Fruit fly (Drosophila melanogaster) whole organism, wandering third instar larva: Measurements from ENCODE around the gene NUCB1.

ENCODE experiments used
- Abd-B ChIP-seq: fragments of >200 bp; optimal IDR thresholded peaks from 2 replicates; lab custom pipeline; 2017; ENCODE audit warnings: missing biosample characterization, missing genetic modification characterization
- CG9705 ChIP-seq: fragments of 200-800 bp; sonication (Bioruptor generic); optimal IDR thresholded peaks from 2 replicates; lab custom pipeline; 2018; ENCODE audit warnings: missing biosample characterization, mild to moderate bottlenecking, missing genetic modification characterization
- Dif ChIP-seq: fragments of 200-275, 200-300 bp; sonication (Bioruptor generic); optimal IDR thresholded peaks from 2 replicates; lab custom pipeline; 2018; ENCODE audit warnings: missing biosample characterization, missing genetic modification characterization; ENCODE audit not compliant: partially characterized antibody
- Hnf4 ChIP-seq: fragments of 200-800 bp; sonication (Bioruptor generic); optimal IDR thresholded peaks from 2 replicates; lab custom pipeline; 2016; ENCODE audit warnings: missing biosample characterization, mild to moderate bottlenecking, missing genetic modification characterization
- Hr78 ChIP-seq: fragments of >200 bp; optimal IDR thresholded peaks from 2 replicates; lab custom pipeline; 2017; ENCODE audit warnings: missing biosample characterization, missing genetic modification characterization
- Hr83 ChIP-seq: fragments of 200-300 bp; sonication (Bioruptor generic); optimal IDR thresholded peaks from 2 replicates; lab custom pipeline; 2016; ENCODE audit warnings: missing biosample characterization, mild to moderate bottlenecking, missing genetic modification characterization, moderate library complexity; ENCODE audit not compliant: poor library complexity, severe bottlenecking
- Jra ChIP-seq: sonication (Bioruptor generic); optimal IDR thresholded peaks from 2 replicates; lab custom pipeline; 2016; ENCODE audit warnings: missing biosample characterization, missing genetic modification characterization
- Mio ChIP-seq: sonication (Bioruptor generic); optimal IDR thresholded peaks from 2 replicates; lab custom pipeline; 2016; ENCODE audit warnings: missing biosample characterization, missing genetic modification characterization
- N ChIP-seq: fragments of >200 bp; optimal IDR thresholded peaks from 2 replicates; lab custom pipeline; 2018; ENCODE audit warnings: missing biosample characterization, missing external identifiers, missing genetic modification characterization
- OdsH ChIP-seq: fragments of 200-800 bp; sonication (Bioruptor generic); optimal IDR thresholded peaks from 2 replicates; lab custom pipeline; 2016; ENCODE audit warnings: missing biosample characterization, mild to moderate bottlenecking, missing genetic modification characterization
- Sp1 ChIP-seq: fragments of 200-800 bp; sonication (Bioruptor generic); optimal IDR thresholded peaks from 3 replicates; lab custom pipeline; 2019; ENCODE audit warnings: missing biosample characterization, mild to moderate bottlenecking, missing genetic modification characterization, moderate library complexity
- Vsx2 ChIP-seq: fragments of 200-300, 225-300 bp; sonication (Bioruptor generic); optimal IDR thresholded peaks from 2 replicates; lab custom pipeline; 2018; ENCODE audit warnings: missing biosample characterization, missing genetic modification characterization; ENCODE audit not compliant: partially characterized antibody
- brk ChIP-seq: fragments of 200-800 bp; sonication (Bioruptor generic); optimal IDR thresholded peaks from 2 replicates; lab custom pipeline; 2016; ENCODE audit warnings: missing biosample characterization, mild to moderate bottlenecking, missing genetic modification characterization
- dl ChIP-seq, 2 experiments: fragments of 175-275, 200-275 bp in 1 of 2; fragments of 200-275 bp in 1 of 2; sonication (Bioruptor generic); optimal IDR thresholded peaks; lab custom pipeline; 2018; ENCODE audit warnings: mild to moderate bottlenecking in 2 of 2, missing biosample characterization in 2 of 2, missing genetic modification characterization in 2 of 2, moderate library complexity in 2 of 2; ENCODE audit not compliant: partially characterized antibody in 2 of 2, insufficient read depth in 1 of 2
- dmrt93B ChIP-seq: fragments of 200-800 bp; sonication (Bioruptor generic); optimal IDR thresholded peaks from 2 replicates; lab custom pipeline; 2018; ENCODE audit warnings: missing biosample characterization, mild to moderate bottlenecking, missing genetic modification characterization
- dsf ChIP-seq: sonication (Bioruptor generic); optimal IDR thresholded peaks from 2 replicates; lab custom pipeline; 2016; ENCODE audit warnings: missing biosample characterization, missing genetic modification characterization, borderline replicate concordance
- foxo ChIP-seq, 2 experiments: fragments of 200-800 bp; sonication (Bioruptor generic); optimal IDR thresholded peaks; 2 replicates in 1 of 2; 3 replicates in 1 of 2; lab custom pipeline; 2016 to 2017; ENCODE audit warnings: missing biosample characterization in 2 of 2, missing genetic modification characterization in 2 of 2
- h ChIP-seq: fragments of 200-800 bp; sonication (Bioruptor generic); optimal IDR thresholded peaks from 3 replicates; lab custom pipeline; 2016; ENCODE audit warnings: missing biosample characterization, mild to moderate bottlenecking, missing genetic modification characterization
- jim ChIP-seq: fragments of 175-275, 200-325 bp; sonication (Bioruptor generic); optimal IDR thresholded peaks from 2 replicates; lab custom pipeline; 2016; ENCODE audit warnings: missing biosample characterization, mild to moderate bottlenecking, missing genetic modification characterization
- sage ChIP-seq: fragments of 200-800 bp; sonication (Bioruptor generic); optimal IDR thresholded peaks from 2 replicates; lab custom pipeline; 2016; ENCODE audit warnings: missing biosample characterization, mild to moderate bottlenecking, missing genetic modification characterization
- sv ChIP-seq: fragments of 200-800 bp; sonication (Bioruptor generic); optimal IDR thresholded peaks from 3 replicates; lab custom pipeline; 2016; ENCODE audit warnings: missing biosample characterization, missing genetic modification characterization
- tai ChIP-seq: sonication (Bioruptor generic); optimal IDR thresholded peaks from 2 replicates; lab custom pipeline; 2016; ENCODE audit warnings: missing biosample characterization, missing genetic modification characterization

The NUCB1 gene

DNA sequence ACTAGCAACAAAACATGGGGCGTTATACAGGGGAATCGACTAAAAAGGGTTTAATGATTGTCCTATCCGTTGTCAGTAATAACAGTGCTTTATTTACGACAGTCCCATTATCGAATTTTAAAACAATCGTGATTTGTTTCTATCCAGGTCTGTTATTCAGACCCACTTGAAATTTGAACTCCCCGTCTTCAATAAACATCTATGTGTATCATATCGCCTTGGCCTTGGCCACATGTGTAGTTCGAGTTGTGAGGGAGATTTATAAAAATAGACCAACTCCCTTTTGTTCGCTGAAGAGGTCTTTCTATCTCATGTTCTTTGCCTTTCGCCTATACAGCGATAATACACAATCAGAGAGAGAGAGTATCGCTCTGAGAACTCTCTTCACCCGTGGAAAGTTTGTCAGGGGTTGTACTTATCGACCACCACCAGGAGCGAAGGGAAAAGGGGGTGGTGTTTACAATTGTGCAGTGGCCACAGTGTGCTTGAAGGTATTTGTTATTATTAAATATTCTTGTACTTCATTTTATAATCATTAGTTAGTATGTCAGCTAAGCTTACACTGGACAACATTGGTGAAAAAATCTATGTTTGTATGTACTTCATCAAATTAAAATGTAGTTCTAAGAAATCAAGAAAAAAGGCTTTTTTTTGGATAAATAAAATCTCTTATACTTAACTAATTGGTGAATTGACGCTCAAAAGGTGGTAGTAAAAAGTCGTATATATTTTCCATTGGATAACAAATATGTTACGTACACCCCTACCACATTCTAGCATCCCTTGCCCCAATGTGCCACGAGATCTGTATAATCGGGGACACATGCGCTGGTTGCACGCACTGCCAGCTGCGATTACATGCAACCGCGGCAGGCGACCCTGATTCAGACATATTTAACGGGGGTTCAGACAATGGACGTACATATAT is 44.7 kb downstream of the NUCB1 start (continued):
- no peak for TF ChIP-seq Abd-B (GFP tag; lab: Kevin White, UChicago)
- no peak for TF ChIP-seq Hr78 (GFP tag; lab: Kevin White, UChicago)
- TF ChIP-seq dsf (GFP tag; lab: Kevin White, UChicago), result no peak
- no peak for TF ChIP-seq jim
- TF ChIP-seq Hr83 (GFP tag; lab: Kevin White, UChicago), result no peak
- TF ChIP-seq dl (GFP tag; optimal IDR thresholded peaks at IDR 0.05; lab: Kevin White, UChicago; ENCODE audit: insufficient read depth in 1 of 2, partially characterized antibody in 2 of 2), result peak in 1 of 2 experiments; percentile 53
- TF ChIP-seq OdsH (GFP tag; lab: Kevin White, UChicago), result peak; percentile 71
- TF ChIP-seq, all 38 proteins: peak for 18

DNA sequence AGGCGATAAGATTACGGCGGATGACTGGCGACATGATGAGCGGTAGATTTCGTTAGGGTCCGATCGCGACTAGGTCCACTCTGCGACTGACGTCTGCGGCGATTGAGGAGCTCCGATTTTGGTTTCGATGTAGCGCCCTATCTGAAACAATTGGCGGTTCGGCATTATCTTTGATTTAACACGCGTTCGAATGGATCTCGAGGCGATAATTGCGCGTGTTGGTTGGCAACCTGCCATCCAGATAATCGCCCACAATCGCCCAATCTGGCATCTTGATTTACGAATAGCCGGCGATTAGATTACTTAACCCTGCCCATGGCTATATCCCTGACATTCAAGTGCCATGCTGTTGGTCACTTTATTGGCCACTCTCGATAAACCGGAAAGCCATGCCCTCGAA is 47.8 kb downstream of the NUCB1 start:
- TF ChIP-seq N (no peak), CG9705 (GFP tag; lab: Kevin White, UChicago) (no peak), h (peak; percentile 94), Hr78 (GFP tag; lab: Kevin White, UChicago) (no peak)

DNA sequence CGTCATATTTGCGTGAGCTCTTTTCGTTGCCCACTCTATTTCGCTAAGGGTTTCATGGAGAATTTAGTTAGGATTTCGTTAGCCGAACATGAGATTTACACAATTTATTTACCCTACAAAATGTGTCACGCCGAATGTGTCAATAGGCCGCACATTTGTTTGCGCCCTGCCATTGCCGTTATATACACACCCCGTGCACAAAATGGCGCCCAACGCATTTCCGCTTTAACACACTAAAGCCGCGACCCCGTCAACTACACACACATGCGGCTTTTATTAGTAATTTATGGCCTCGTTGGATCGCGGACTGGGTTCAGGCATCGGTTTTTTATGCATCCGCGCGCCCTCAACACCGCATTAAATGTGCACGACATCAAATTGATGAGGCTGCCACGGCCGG is 51.6 kb downstream of the NUCB1 start, which contains the start of gene Adgf-B:
Adgf-B (minus strand) TSS at position 101 of the 400 bp plus-strand sequence.
- TF ChIP-seq Vsx2 (GFP tag; lab: Kevin White, UChicago) (no peak), h (no peak), Jra (GFP tag; lab: Kevin White, UChicago) (no peak), Hnf4 (GFP tag; lab: Kevin White, UChicago) (no peak), brk (no peak), Dif (GFP tag; lab: Kevin White, UChicago) (no peak), Mio (GFP tag; lab: Kevin White, UChicago) (no peak), N (no peak), dl (GFP tag; optimal IDR thresholded peaks at IDR 0.05; lab: Kevin White, UChicago; ENCODE audit: insufficient read depth in 1 of 2, partially characterized antibody in 2 of 2) (no peak), foxo (GFP tag; optimal IDR thresholded peaks at IDR 0.05; lab: Kevin White, UChicago) (no peak), dsf (GFP tag; lab: Kevin White, UChicago) (no peak), Hr83 (GFP tag; lab: Kevin White, UChicago) (no peak), Sp1 (no peak), dmrt93B (GFP tag; lab: Kevin White, UChicago) (no peak), Hr78 (GFP tag; lab: Kevin White, UChicago) (no peak), sage (GFP tag; lab: Kevin White, UChicago) (no peak), tai (GFP tag; lab: Kevin White, UChicago) (no peak), CG9705 (GFP tag; lab: Kevin White, UChicago) (no peak), sv (no peak), jim (no peak)
